Worm (Caenorhabditis elegans): ENCODE results near the gene C28G1.10.

Gene C28G1.10

ce11 chrX:8875867-8876266, 28.9 kb downstream of the C28G1.10 start:
- TF ChIP-seq tra-4 (tag; optimal IDR thresholded peaks at IDR 0.05) (no peak), tbx-37 (GFP tag; conservative IDR thresholded peaks at IDR 0.05) (no peak), F13C5.2 (tag; optimal IDR thresholded peaks at IDR 0.05) (no peak), ets-7 (tag; optimal IDR thresholded peaks at IDR 0.05) (no peak), sea-1 (GFP tag; conservative IDR thresholded peaks at IDR 0.05) (no peak), tbx-11 (GFP tag; IDR thresholded peaks at IDR 0.05) (no peak), hnd-1 (tag; optimal IDR thresholded peaks at IDR 0.05) (no peak), pes-1 (GFP tag; IDR thresholded peaks at IDR 0.05) (no peak), hmbx-1 (tag; optimal IDR thresholded peaks at IDR 0.05) (no peak), ama-1 (optimal IDR thresholded peaks at IDR 0.05) (no peak), hmg-4 (GFP tag; optimal IDR thresholded peaks at IDR 0.05) (no peak)

DNA sequence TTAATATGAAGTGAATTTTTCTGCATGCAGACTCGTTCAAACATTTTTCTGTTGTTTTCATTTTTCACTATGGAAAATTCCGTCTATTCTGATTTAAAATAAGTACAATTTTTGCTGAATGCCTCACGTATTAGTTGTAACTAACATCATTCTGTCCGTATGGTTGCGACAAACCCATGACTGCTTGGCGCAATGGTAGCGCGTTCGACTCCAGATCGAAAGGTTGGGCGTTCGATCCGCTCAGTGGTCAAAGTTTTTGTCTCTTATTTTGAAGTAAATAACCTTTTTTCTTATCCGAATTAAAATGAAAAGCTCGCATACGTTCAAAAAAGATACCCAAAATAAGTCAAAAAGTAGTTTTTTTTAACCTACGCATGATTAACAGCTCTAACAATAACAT, 30.2 kb downstream of the C28G1.10 start:
- no peak for TF ChIP-seq ama-1 (optimal IDR thresholded peaks at IDR 0.05)
- no peak for TF ChIP-seq tbx-11 (GFP tag; IDR thresholded peaks at IDR 0.05)
- TF ChIP-seq hnd-1 (tag; optimal IDR thresholded peaks at IDR 0.05) = no peak
- TF ChIP-seq ets-7 (tag; optimal IDR thresholded peaks at IDR 0.05) = no peak
- TF ChIP-seq tra-4 (tag; optimal IDR thresholded peaks at IDR 0.05) = no peak
- no peak for TF ChIP-seq pes-1 (GFP tag; IDR thresholded peaks at IDR 0.05)
- TF ChIP-seq sea-1 (GFP tag; conservative IDR thresholded peaks at IDR 0.05) = no peak
- no peak for TF ChIP-seq F13C5.2 (tag; optimal IDR thresholded peaks at IDR 0.05)
- TF ChIP-seq hmg-4 (GFP tag; optimal IDR thresholded peaks at IDR 0.05) = no peak
- TF ChIP-seq tbx-37 (GFP tag; conservative IDR thresholded peaks at IDR 0.05) = no peak
- no peak for TF ChIP-seq hmbx-1 (tag; optimal IDR thresholded peaks at IDR 0.05)
- no peak for TF ChIP-seq ceh-13 (GFP tag; optimal IDR thresholded peaks at IDR 0.05)
- TF ChIP-seq flt-1 (GFP tag; IDR thresholded peaks at IDR 0.05) = no peak
- no peak for TF ChIP-seq ceh-36 (tag; optimal IDR thresholded peaks at IDR 0.05)
- no peak for TF ChIP-seq aly-1 (tag; optimal IDR thresholded peaks at IDR 0.05)

- TF ChIP-seq aly-1 (tag; optimal IDR thresholded peaks at IDR 0.05) = no peak
- TF ChIP-seq tbx-37 (GFP tag; conservative IDR thresholded peaks at IDR 0.05) = no peak
- no peak for TF ChIP-seq hmg-4 (GFP tag; optimal IDR thresholded peaks at IDR 0.05)
- no peak for TF ChIP-seq pes-1 (GFP tag; IDR thresholded peaks at IDR 0.05)
- TF ChIP-seq ama-1 (optimal IDR thresholded peaks at IDR 0.05) = no peak
- no peak for TF ChIP-seq ceh-13 (GFP tag; optimal IDR thresholded peaks at IDR 0.05)
- no peak for TF ChIP-seq hnd-1 (tag; optimal IDR thresholded peaks at IDR 0.05)
- TF ChIP-seq B0310.2 (tag; optimal IDR thresholded peaks at IDR 0.05) = no peak
- TF ChIP-seq scrt-1 (GFP tag; IDR thresholded peaks at IDR 0.05) = no peak
- no peak for TF ChIP-seq sea-1 (GFP tag; conservative IDR thresholded peaks at IDR 0.05)
- no peak for TF ChIP-seq F13C5.2 (tag; optimal IDR thresholded peaks at IDR 0.05)
- no peak for TF ChIP-seq ets-7 (tag; optimal IDR thresholded peaks at IDR 0.05)
Measured at ce11 chrX:8878709-8879108, 31.8 kb downstream of the C28G1.10 start.

ce11 chrX:8879349-8879748, 32.4 kb downstream of the C28G1.10 start, which contains the start of gene C06E2.2:
Gene C06E2.2 (plus strand): TSS chrX:8879649.
- TF ChIP-seq ama-1 (optimal IDR thresholded peaks at IDR 0.05) (no peak), pes-1 (GFP tag; IDR thresholded peaks at IDR 0.05) (no peak), F13C5.2 (tag; optimal IDR thresholded peaks at IDR 0.05) (no peak), tbx-37 (GFP tag; conservative IDR thresholded peaks at IDR 0.05) (no peak), ceh-13 (GFP tag; optimal IDR thresholded peaks at IDR 0.05) (no peak), B0310.2 (tag; optimal IDR thresholded peaks at IDR 0.05) (no peak)

DNA sequence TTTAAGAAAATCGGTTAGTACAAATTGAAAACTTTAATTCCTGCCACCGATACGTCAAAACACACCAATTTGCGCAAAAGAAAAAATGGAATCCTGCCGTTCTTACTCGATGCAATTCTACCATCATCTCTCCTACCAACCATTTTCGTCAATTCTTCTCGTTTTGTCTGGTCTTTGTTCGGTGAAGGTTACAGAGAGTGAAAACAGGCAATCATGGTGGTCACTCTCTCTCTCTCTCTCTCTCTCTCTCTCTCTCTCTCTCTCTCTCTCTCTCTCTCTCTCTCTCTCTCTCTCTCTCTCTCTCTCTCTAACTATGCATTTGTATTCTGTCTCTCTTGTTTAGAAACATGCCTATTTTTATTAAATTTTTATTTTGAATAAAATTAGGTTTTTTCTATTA, 35.2 kb downstream of the C28G1.10 start:
- no peak for TF ChIP-seq F13C5.2 (tag; optimal IDR thresholded peaks at IDR 0.05)
- no peak for TF ChIP-seq ceh-36 (tag; optimal IDR thresholded peaks at IDR 0.05)

DNA sequence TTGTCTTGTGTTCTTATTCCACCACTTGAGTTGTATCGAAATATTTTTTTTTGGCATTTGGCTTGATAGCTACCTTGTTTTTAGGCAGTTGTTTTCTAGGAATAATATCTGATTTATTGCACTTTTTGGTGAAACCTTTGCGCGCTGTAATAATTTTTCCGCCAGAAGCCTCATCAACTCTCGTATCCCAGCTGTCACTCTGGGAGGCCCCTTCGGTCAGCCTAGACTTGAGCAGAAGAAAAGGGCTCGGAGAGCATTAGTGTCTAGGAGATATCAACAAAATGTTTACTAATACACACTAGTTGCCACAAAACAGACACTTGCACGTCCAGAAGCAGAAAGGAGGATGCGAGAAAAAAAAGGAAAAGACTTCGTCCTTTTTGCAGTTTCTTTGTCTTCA, 41.9 kb downstream of the C28G1.10 start:
- TF ChIP-seq F13C5.2 (tag; optimal IDR thresholded peaks at IDR 0.05) (no peak), hmg-4 (GFP tag; optimal IDR thresholded peaks at IDR 0.05) (no peak), ama-1 (optimal IDR thresholded peaks at IDR 0.05) (no peak), aly-1 (tag; optimal IDR thresholded peaks at IDR 0.05) (no peak), flt-1 (GFP tag; IDR thresholded peaks at IDR 0.05) (no peak), B0310.2 (tag; optimal IDR thresholded peaks at IDR 0.05) (no peak), hmbx-1 (tag; optimal IDR thresholded peaks at IDR 0.05) (no peak), sea-1 (GFP tag; conservative IDR thresholded peaks at IDR 0.05) (no peak), ets-7 (tag; optimal IDR thresholded peaks at IDR 0.05) (no peak), tbx-11 (GFP tag; IDR thresholded peaks at IDR 0.05) (no peak), tra-4 (tag; optimal IDR thresholded peaks at IDR 0.05) (no peak), tbx-37 (GFP tag; conservative IDR thresholded peaks at IDR 0.05) (no peak), scrt-1 (GFP tag; IDR thresholded peaks at IDR 0.05) (no peak), ceh-13 (GFP tag; optimal IDR thresholded peaks at IDR 0.05) (no peak), pes-1 (GFP tag; IDR thresholded peaks at IDR 0.05) (no peak), ceh-36 (tag; optimal IDR thresholded peaks at IDR 0.05) (no peak), hnd-1 (tag; optimal IDR thresholded peaks at IDR 0.05) (no peak)

DNA sequence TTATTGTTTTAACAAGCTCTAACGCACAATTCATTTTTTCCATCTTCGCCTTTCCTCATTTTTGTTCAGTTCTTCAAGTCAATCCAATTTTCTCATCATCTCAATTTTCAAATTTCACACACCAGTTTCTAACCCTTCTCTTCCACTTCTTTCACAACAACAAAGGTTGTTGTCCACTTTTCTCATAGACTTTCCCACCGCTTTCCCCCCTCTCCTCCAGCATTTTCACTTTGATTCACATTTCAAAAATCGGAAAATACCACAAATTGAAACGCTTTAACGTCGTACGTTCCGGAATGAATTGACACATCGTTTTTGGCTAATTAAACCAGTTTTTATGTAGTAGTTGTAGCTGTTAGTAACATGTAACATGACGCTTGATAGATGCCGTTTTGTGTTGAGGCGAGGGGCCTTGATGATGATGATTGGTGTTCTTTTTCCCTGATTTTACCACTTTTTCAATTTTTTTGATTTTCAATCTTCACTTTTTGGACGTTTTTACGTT, 43.4 kb downstream of the C28G1.10 start:
- TF ChIP-seq sea-1 (GFP tag; conservative IDR thresholded peaks at IDR 0.05) = no peak
- TF ChIP-seq hmbx-1 (tag; optimal IDR thresholded peaks at IDR 0.05) = no peak

- TF ChIP-seq ama-1 (optimal IDR thresholded peaks at IDR 0.05) = no peak
- no peak for TF ChIP-seq sea-1 (GFP tag; conservative IDR thresholded peaks at IDR 0.05)
- no peak for TF ChIP-seq hnd-1 (tag; optimal IDR thresholded peaks at IDR 0.05)
- no peak for TF ChIP-seq B0310.2 (tag; optimal IDR thresholded peaks at IDR 0.05)
- no peak for TF ChIP-seq F13C5.2 (tag; optimal IDR thresholded peaks at IDR 0.05)
- TF ChIP-seq ets-7 (tag; optimal IDR thresholded peaks at IDR 0.05) = no peak
Measured at ce11 chrX:8891393-8891953, 44.6 kb downstream of the C28G1.10 start.

Data from whole organism, early embryonic.